Fruit fly (Drosophila melanogaster): ENCODE results near the gene CG15152.

The CG15152 gene

DNA sequence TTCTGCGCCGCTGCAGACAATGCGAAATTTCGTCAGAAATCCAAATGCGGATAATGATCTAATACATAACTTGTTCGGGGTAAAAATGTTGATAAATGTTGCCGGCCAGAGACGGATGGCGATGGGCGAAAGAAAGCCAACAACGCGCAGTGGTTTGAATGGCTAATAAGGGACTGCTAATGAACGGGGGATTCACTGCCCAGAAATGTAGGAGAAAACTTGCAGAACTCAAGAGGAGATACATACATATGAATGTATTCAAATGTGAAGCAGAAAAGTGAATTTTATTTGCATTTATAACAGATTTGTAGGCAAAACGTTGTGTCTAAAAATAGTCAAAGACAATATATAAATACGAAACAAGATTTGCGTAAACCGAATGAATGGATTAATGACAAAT lies 31.5 kb downstream of the CG15152 start:
- TF ChIP-seq ttk (optimal IDR thresholded peaks at IDR 0.05) (no peak), Myc (optimal IDR thresholded peaks at IDR 0.05) (no peak), Sin3A (optimal IDR thresholded peaks at IDR 0.05) (no peak), insv (optimal IDR thresholded peaks at IDR 0.05) (no peak), psq (optimal IDR thresholded peaks at IDR 0.05) (no peak), h (optimal IDR thresholded peaks at IDR 0.05) (no peak)

DNA sequence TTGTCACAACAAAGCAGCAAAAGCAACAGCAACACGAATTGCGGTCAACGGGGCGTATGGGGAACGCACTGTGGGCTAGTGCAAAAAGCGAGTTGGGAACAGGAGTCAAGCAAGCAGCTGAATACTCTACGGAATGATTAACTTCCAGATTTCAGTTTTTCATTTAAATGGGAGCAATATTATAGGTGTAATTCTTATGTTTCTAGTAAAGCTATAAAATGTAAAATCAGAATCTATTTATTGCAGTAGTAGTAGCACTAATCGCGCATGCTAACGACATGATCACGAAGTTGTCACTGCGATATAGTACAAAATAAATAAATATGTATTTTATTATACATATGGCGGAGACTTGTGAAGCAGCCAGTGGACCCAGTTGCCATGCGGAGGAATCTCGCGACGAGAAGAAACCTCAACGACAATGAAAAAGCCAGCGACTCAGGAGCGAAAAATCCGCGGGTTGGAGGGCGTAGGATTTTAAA lies 32.3 kb downstream of the CG15152 start:
- TF ChIP-seq Sin3A (optimal IDR thresholded peaks at IDR 0.05), result no peak
- TF ChIP-seq insv (optimal IDR thresholded peaks at IDR 0.05), result no peak
- TF ChIP-seq h (optimal IDR thresholded peaks at IDR 0.05), result no peak
- TF ChIP-seq psq (optimal IDR thresholded peaks at IDR 0.05), result no peak
- TF ChIP-seq ttk (optimal IDR thresholded peaks at IDR 0.05), result no peak
- TF ChIP-seq Myc (optimal IDR thresholded peaks at IDR 0.05), result no peak

DNA sequence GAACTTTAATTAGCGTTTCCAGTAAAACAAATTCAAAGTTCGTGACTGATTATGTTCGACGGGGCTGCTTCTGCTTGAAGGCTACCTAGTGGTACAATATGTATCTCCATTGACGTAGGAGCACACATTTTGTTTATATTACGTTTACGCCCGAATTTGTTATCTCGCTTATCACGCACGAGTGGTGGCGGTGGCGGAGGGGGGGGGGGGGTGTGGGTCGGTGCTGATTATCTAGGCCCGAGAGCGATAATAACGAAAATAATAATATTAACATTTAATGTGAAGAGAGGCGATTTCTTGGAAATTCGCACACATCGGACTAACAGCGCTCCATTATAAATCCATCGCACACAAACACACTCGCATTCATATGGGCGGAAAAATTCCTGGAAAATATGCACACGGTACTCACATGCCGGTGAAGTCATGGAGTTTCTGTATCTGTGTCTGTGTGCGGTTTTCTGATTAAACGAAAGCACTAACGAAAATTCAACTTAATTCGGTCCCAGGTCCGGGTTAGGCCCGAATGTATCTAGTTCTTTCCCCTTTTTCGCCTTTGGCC lies 33.2 kb downstream of the CG15152 start:
- no peak for TF ChIP-seq Sin3A (optimal IDR thresholded peaks at IDR 0.05)
- TF ChIP-seq insv (optimal IDR thresholded peaks at IDR 0.05), result no peak
- no peak for TF ChIP-seq h (optimal IDR thresholded peaks at IDR 0.05)
- no peak for TF ChIP-seq Myc (optimal IDR thresholded peaks at IDR 0.05)
- TF ChIP-seq psq (optimal IDR thresholded peaks at IDR 0.05), result no peak
- no peak for TF ChIP-seq ttk (optimal IDR thresholded peaks at IDR 0.05)

DNA sequence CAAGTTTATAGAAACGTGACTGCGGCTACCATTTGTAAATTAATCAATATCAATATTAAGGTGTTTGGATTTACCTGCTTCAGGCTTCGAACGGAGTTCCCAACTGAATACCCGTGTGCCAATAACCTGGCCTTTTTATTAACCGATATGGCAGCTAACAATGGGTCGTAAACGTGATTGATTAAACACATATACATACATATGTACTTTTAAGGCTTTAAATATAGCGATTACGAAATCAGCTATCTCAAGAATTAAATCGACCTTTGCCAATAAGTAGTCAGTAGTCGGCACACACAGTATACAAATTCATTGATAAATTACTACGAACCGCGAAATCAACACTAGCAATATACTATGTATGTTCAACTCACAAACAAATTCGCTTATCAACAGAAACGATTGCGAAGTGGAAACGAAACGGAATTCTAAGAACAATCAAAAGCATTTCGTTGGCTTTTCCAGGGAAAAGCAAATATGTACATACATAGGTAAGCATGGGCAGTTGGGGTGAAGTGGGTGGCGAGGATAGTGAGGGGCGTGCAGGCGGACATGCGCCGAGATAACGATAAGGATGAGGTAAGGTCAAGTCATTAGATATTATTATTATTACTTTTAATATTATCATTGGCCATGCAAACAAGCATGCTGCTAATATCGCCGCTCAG lies 34.3 kb downstream of the CG15152 start:
- TF ChIP-seq psq (optimal IDR thresholded peaks at IDR 0.05), result no peak
- no peak for TF ChIP-seq insv (optimal IDR thresholded peaks at IDR 0.05)
- no peak for TF ChIP-seq Sin3A (optimal IDR thresholded peaks at IDR 0.05)
- TF ChIP-seq h (optimal IDR thresholded peaks at IDR 0.05), result no peak
- no peak for TF ChIP-seq Myc (optimal IDR thresholded peaks at IDR 0.05)
- no peak for TF ChIP-seq ttk (optimal IDR thresholded peaks at IDR 0.05)

DNA sequence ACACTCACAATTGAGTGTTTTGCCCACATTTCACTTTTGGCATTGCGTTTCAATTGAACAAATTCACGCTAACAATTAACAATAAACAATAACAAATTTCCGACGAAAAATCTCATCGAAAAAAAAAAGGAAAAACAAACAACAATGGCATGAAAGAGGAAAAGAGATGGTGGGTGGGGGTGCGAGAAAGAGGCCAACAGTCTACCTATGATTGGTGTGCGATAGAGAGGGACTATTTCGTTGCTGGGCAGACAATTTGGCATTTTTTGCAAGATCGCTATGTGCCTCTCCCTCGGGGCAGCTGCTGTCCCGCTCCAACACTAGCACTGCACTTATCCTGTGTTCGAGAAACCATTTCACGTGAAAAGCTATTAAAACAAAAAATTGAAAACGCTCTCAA lies 35.6 kb downstream of the CG15152 start:
- TF ChIP-seq psq (optimal IDR thresholded peaks at IDR 0.05) (no peak), insv (optimal IDR thresholded peaks at IDR 0.05) (no peak), Sin3A (optimal IDR thresholded peaks at IDR 0.05) (no peak), h (optimal IDR thresholded peaks at IDR 0.05) (no peak)

DNA sequence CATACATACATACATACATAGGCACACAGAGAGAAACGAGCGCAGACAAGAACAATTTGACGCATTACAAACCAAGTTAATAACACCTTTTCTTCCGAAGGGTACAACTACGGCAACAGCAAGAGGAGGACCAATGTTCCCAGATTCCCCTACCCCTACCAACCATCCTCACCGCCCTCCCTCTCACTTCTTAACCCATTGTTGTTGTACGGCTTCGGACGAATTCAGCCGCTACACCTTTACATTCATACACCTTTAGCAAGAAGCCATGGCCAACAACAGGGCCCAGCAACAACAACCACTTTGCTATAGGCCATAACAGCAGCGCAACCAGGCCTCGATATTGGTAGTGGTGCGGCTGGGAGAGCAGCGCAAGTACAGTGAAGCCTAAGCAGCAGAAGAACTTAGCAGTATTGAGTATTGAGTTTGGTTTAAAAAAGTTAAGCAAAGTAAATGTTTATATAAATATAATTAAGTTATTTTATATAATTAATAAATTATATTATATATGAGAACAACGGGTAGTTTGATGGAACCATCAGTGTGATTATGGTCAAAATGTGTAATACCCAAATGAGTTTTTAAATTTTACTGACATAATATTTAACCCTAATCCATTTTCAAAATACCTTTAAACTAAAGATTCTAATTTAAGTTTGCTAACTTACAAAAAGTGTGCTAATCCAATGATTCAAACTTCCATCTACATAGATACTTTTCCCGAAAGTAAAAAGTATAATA lies 36.2 kb downstream of the CG15152 start:
- TF ChIP-seq insv (optimal IDR thresholded peaks at IDR 0.05), result no peak
- peak; percentile 58 for TF ChIP-seq ttk (optimal IDR thresholded peaks at IDR 0.05)

DNA sequence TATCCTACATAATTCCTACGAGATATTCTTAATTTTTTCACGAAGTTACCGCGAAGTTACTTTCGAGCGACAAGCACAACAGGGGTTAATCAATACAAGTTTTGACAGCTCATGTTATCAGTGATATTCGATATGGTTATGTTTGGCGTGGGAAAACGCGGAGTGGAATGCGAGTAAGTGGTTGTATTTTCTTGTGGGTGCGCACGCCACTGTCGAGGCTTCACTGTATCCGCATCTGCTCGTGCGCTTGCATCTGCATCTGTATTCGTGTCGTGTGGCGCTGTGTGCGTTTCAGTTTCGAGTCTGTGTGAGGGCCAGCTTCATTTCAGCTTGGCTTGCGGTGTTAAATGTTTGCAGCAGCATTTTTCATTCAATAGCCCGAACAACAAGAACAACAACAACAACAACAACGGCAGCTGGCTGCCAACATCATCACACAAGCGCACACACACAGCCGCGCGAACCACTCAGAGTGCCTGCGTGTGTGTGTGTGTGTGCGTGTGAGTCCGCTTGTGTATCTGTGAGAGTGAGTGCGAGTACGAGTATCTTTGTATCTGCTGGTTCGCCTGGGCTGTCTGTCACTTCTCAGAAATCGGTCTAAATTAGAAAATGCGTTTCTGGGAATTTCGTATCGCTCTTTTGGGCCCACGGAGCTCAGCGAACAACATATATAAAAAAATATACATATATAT lies 36.9 kb downstream of the CG15152 start:
- no peak for TF ChIP-seq Myc (optimal IDR thresholded peaks at IDR 0.05)
- TF ChIP-seq h (optimal IDR thresholded peaks at IDR 0.05), result no peak

DNA sequence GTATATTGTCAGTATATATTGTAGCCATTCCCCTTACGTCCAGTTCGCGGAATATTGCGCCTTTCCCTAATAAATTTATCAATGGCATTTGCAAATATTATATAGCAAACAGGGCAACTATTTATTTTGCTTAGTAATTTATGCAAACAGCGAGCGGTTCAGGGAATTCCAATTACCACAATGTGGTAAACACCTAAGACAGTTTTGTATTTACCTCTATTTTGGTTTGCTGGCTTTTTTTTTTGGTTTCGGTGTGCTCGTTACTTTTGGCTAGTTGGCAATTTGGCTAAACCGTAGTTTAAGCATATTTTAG lies 37.4 kb downstream of the CG15152 start:
- no peak for TF ChIP-seq Myc (optimal IDR thresholded peaks at IDR 0.05)
- no peak for TF ChIP-seq ttk (optimal IDR thresholded peaks at IDR 0.05)
- TF ChIP-seq h (optimal IDR thresholded peaks at IDR 0.05), result no peak
- no peak for TF ChIP-seq insv (optimal IDR thresholded peaks at IDR 0.05)
- no peak for TF ChIP-seq psq (optimal IDR thresholded peaks at IDR 0.05)
- no peak for TF ChIP-seq Sin3A (optimal IDR thresholded peaks at IDR 0.05)

DNA sequence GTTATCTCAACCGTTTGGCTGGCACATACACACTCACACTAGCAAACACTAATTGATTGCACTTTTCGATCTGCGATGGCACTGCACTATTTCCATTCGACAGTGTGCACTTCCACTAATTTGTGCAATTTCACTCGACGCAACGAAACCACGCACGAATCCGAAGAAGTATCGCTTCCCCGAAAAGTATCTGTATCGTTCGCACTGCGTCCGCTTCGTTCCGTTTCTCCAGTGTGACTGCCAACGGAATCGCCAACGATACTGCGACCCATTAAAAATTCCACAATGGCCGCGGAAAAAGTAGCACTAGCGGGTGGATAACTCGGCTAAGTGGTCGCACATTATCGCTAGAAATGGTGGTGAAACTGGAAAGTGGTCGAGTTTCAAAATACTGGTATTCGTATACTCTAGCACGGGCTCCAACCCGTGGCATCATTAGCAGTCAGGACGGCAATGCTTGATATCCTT lies 37.9 kb downstream of the CG15152 start, which contains the start of gene Socs36E:
Gene Socs36E, minus strand, starts transcription at position 246 of the 468 bp plus-strand sequence.
- TF ChIP-seq h (optimal IDR thresholded peaks at IDR 0.05) (no peak), ttk (optimal IDR thresholded peaks at IDR 0.05) (no peak), Myc (optimal IDR thresholded peaks at IDR 0.05) (no peak), insv (optimal IDR thresholded peaks at IDR 0.05) (no peak), Sin3A (optimal IDR thresholded peaks at IDR 0.05) (no peak), psq (optimal IDR thresholded peaks at IDR 0.05) (no peak)

DNA sequence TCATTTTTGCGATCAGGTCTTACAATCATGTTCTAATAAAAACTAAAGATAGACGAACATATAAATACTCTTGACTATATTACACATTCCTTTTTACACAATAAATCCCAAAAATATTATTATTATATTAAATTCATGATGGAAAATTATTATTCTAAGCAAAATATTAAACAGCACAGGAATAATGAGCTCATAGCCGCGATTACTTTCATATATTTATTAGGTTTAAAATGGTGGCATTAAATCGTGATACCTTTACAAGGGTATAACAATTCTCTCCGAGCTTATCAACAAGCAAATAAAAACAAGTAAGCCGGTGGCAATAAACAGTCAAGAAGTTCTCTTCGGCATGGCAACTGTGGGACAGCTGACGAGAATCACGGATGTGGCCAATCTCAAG lies 38.7 kb downstream of the CG15152 start, which contains the start of gene CG17681:
Gene CG17681, plus strand, starts transcription at position 56 of the 400 bp plus-strand sequence.
- TF ChIP-seq Myc (optimal IDR thresholded peaks at IDR 0.05) (no peak), insv (optimal IDR thresholded peaks at IDR 0.05) (no peak), ttk (optimal IDR thresholded peaks at IDR 0.05) (no peak)

DNA sequence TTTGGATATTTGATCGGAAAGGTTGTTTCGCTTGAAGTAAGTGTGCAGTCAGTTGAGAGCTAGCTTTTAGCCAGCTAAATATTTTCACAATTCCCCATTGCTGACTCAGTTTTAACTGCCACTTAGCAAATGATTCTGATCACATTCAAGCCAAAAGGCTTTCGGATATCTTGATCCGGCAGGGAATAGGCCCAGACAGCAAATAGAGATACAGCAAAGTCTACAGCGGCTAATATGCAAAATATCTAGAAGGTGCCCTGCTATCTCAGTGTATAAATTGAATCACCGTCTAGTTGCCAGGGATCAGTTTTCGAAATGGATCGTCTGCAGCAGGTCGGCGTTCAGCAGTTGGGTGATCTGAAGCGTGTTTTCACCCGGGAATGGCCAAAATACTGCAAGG lies 40.2 kb downstream of the CG15152 start, which contains the start of gene CG15155:
Gene CG15155, plus strand, starts transcription at position 301 of the 400 bp plus-strand sequence.
- no peak for TF ChIP-seq ttk (optimal IDR thresholded peaks at IDR 0.05)
- no peak for TF ChIP-seq psq (optimal IDR thresholded peaks at IDR 0.05)
- no peak for TF ChIP-seq h (optimal IDR thresholded peaks at IDR 0.05)
- TF ChIP-seq Myc (optimal IDR thresholded peaks at IDR 0.05), result no peak
- TF ChIP-seq Sin3A (optimal IDR thresholded peaks at IDR 0.05), result no peak
- TF ChIP-seq insv (optimal IDR thresholded peaks at IDR 0.05), result no peak

DNA sequence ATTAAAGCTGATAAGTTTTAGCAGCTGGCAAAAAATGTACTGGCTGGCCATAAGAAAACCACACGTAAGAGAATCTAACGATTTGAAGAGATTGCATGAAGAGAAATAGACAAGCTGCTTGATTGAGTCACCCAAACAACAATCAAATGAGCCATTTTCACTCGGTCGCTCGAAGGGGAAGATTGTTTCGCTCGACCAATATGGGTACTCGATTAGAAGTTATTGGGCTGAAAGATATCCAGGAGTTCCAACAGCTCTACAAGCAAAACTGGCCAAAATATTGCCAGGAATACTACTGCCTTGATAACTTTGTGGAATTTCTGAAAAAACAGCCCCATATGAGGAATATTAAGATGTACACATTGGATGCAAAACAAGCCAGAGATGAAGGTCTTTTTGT lies 41.5 kb downstream of the CG15152 start, which contains the start of gene CG5783:
Gene CG5783, plus strand, starts transcription at position 167 of the 400 bp plus-strand sequence.
- no peak for TF ChIP-seq insv (optimal IDR thresholded peaks at IDR 0.05)
- TF ChIP-seq h (optimal IDR thresholded peaks at IDR 0.05), result no peak
- no peak for TF ChIP-seq Sin3A (optimal IDR thresholded peaks at IDR 0.05)
- no peak for TF ChIP-seq ttk (optimal IDR thresholded peaks at IDR 0.05)
- TF ChIP-seq Myc (optimal IDR thresholded peaks at IDR 0.05), result no peak
- no peak for TF ChIP-seq psq (optimal IDR thresholded peaks at IDR 0.05)

All from Kc167 (cell line).